Worm (Caenorhabditis elegans): ENCODE results near the gene C18A11.1.

The C18A11.1 gene

ce11 chrX:8109531-8109930 lies 40.4 kb downstream of the C18A11.1 start:
- TF ChIP-seq Y5F2A.4 (GFP tag; optimal IDR thresholded peaks at IDR 0.05): no peak
- TF ChIP-seq nhr-11 (tag; optimal IDR thresholded peaks at IDR 0.05): peak; percentile 43
- TF ChIP-seq Y48G9A.11 (GFP tag; IDR thresholded peaks at IDR 0.05): no peak
- TF ChIP-seq mep-1 (tag; optimal IDR thresholded peaks at IDR 0.05): peak; percentile 75
- TF ChIP-seq dpl-1 (GFP tag; optimal IDR thresholded peaks at IDR 0.05): peak; percentile 55
- no peak for TF ChIP-seq nhr-42 (GFP tag; IDR thresholded peaks at IDR 0.05)
- no peak for TF ChIP-seq mdl-1 (tag; optimal IDR thresholded peaks at IDR 0.05)
- peak; percentile 26 for TF ChIP-seq nhr-77 (tag; optimal IDR thresholded peaks at IDR 0.05)
- no peak for TF ChIP-seq lin-15B (tag; optimal IDR thresholded peaks at IDR 0.05)
- TF ChIP-seq daf-16 (GFP tag; optimal IDR thresholded peaks at IDR 0.05): no peak
- TF ChIP-seq daf-16 (tag; optimal IDR thresholded peaks at IDR 0.05): peak; percentile 54
- TF ChIP-seq F37D6.2 (tag; optimal IDR thresholded peaks at IDR 0.05): no peak
- TF ChIP-seq hlh-30 (tag; optimal IDR thresholded peaks at IDR 0.05; ENCODE audit: insufficient read depth): peak; percentile 8
- TF ChIP-seq vab-7 (GFP tag; IDR thresholded peaks at IDR 0.05): no peak
- no peak for TF ChIP-seq nhr-6 (tag; optimal IDR thresholded peaks at IDR 0.05)
- TF ChIP-seq zip-2 (tag; optimal IDR thresholded peaks at IDR 0.05): peak; percentile 18
- no peak for TF ChIP-seq R02D3.7 (tag; optimal IDR thresholded peaks at IDR 0.05)
- TF ChIP-seq ctbp-1 (GFP tag; IDR thresholded peaks at IDR 0.05): 0 out of 2 replicates have a peak, but pooled peaks have one; percentile 19
- TF ChIP-seq mes-2 (tag; optimal IDR thresholded peaks at IDR 0.05; ENCODE audit: poor library complexity, severe bottlenecking): peak; percentile 71
- TF ChIP-seq attf-4 (tag; optimal IDR thresholded peaks at IDR 0.05): no peak
- no peak for TF ChIP-seq pha-4 (GFP tag; IDR thresholded peaks at IDR 0.05)
- TF ChIP-seq pha-4 (tag; optimal IDR thresholded peaks at IDR 0.05): peak; percentile 1
- TF ChIP-seq gei-8 (GFP tag; optimal IDR thresholded peaks at IDR 0.05): no peak
- peak; percentile 70 for TF ChIP-seq hmg-1.1 (GFP tag; IDR thresholded peaks at IDR 0.05)
- TF ChIP-seq aha-1 (tag): peak; percentile 47
- 0 out of 2 replicates have a peak, but pooled peaks have one; percentile 51 for TF ChIP-seq T26A8.4 (GFP tag; IDR thresholded peaks at IDR 0.05)
- TF ChIP-seq arid-1 (GFP tag; conservative IDR thresholded peaks at IDR 0.05): no peak
- peak; percentile 80 for TF ChIP-seq dve-1 (tag; optimal IDR thresholded peaks at IDR 0.05; ENCODE audit: insufficient read depth)
- peak; percentile 8 for TF ChIP-seq rbr-2 (tag; optimal IDR thresholded peaks at IDR 0.05)
- peak; percentile 57 for TF ChIP-seq hlh-11 (tag; optimal IDR thresholded peaks at IDR 0.05)

ce11 chrX:8110193-8110592 lies 41.1 kb downstream of the C18A11.1 start, which contains the start of gene K07E3.1:
K07E3.1 (plus strand) TSS chrX:8110439.
- TF ChIP-seq aha-1 (tag) (peak; percentile 57), lin-29 (GFP tag; IDR thresholded peaks at IDR 0.05) (no peak)

DNA sequence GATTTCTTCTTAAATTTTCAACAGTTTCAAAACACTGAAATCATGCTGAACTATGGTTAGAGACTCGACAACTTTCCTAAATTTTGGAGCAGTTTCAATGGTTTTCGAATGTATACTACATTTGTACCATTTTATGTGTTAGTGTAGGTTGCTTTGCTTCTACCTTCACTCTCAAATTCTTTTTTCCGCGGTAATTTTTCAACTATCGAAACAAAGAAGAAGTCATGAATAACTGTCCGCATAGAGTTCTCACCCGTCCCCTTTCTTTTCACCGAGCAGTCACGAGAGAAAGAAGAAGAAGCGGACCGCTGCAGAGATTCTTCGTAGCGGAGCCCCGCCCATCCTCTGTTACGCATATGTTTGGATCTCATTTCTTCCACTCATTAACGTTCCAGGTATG lies 47.0 kb downstream of the C18A11.1 start, which contains the start of gene hlh-8:
TSS of gene hlh-8 (plus strand) at position 301 of the 400 bp plus-strand sequence.
- TF ChIP-seq ZK546.5 (tag; optimal IDR thresholded peaks at IDR 0.05): no peak
- TF ChIP-seq Y5F2A.4 (GFP tag; optimal IDR thresholded peaks at IDR 0.05): no peak
- no peak for TF ChIP-seq rbr-2 (tag; optimal IDR thresholded peaks at IDR 0.05)
- no peak for TF ChIP-seq gei-8 (GFP tag; optimal IDR thresholded peaks at IDR 0.05)

- TF ChIP-seq dve-1 (tag; optimal IDR thresholded peaks at IDR 0.05; ENCODE audit: insufficient read depth) (no peak), unc-62 (GFP tag; optimal IDR thresholded peaks at IDR 0.05 in 1 of 2) (peak in 1 of 2 experiments; percentile 34), unc-62 (tag; optimal IDR thresholded peaks at IDR 0.05) (no peak)
Measured at ce11 chrX:8117827-8118317, 48.7 kb downstream of the C18A11.1 start.
